Fruit fly (Drosophila melanogaster): ENCODE results near the gene CG11034.

- TF ChIP-seq br (GFP tag; optimal IDR thresholded peaks at IDR 0.05) (no peak), CG32264 (GFP tag; optimal IDR thresholded peaks at IDR 0.05) (no peak), h (GFP tag; optimal IDR thresholded peaks at IDR 0.05) (no peak), woc (GFP tag; optimal IDR thresholded peaks at IDR 0.05) (no peak), usp (GFP tag; optimal IDR thresholded peaks at IDR 0.05) (no peak), GATAd (GFP tag; optimal IDR thresholded peaks at IDR 0.05) (no peak)
Measured at dm6 chr2L:5793098-5793497, 12.1 kb upstream of the CG11034 start.
